Comparison of ENCODE assay signal across 5 worm cellular contexts in genomic region chrIV:4042274-4042673, ce11.
A peak's percentile ranks its signal among the peaks of the same experiment; 100 is the strongest.
TF ChIP-seq lines count a peak whose summit lies in the region.

Gene cdc-73, plus strand, starts transcription at chrIV:4042575.

TF ChIP-seq in whole organism, L1 larva, 84 proteins besides CTCF, POLR2A, EP300 and RAD21 (continues in another document):
- TF ChIP-seq nhr-71 (tag; optimal IDR thresholded peaks at IDR 0.05; lab: Kevin White, UChicago), result peak; percentile 74
- peak; percentile 29 for TF ChIP-seq unc-86 (tag; optimal IDR thresholded peaks at IDR 0.05; lab: Kevin White, UChicago)
- TF ChIP-seq snu-23 (GFP tag; optimal IDR thresholded peaks at IDR 0.05; lab: Kevin White, UChicago), result peak; percentile 63
- TF ChIP-seq nhr-90 (tag; optimal IDR thresholded peaks at IDR 0.05; lab: Kevin White, UChicago; ENCODE audit: poor library complexity), result peak; percentile 70
- TF ChIP-seq fkh-10 (GFP tag; optimal IDR thresholded peaks at IDR 0.05; lab: Kevin White, UChicago), result no peak
- peak; percentile 18 for TF ChIP-seq nhr-20 (tag; optimal IDR thresholded peaks at IDR 0.05; lab: Kevin White, UChicago)
- TF ChIP-seq fkh-8 (tag; optimal IDR thresholded peaks at IDR 0.05; lab: Kevin White, UChicago), result peak; percentile 15
- TF ChIP-seq nhr-85 (tag; lab: Kevin White, UChicago), result peak; percentile 33
- TF ChIP-seq nhr-47 (tag; optimal IDR thresholded peaks at IDR 0.05; lab: Kevin White, UChicago), result peak; percentile 73
- TF ChIP-seq nhr-84 (tag; optimal IDR thresholded peaks at IDR 0.05; lab: Kevin White, UChicago), result no peak
- TF ChIP-seq lin-14 (GFP tag; optimal IDR thresholded peaks at IDR 0.05; lab: Kevin White, UChicago), result no peak
- no peak for TF ChIP-seq alr-1 (tag; optimal IDR thresholded peaks at IDR 0.05; lab: Kevin White, UChicago; ENCODE audit: borderline replicate concordance)
- TF ChIP-seq ceh-82 (tag; optimal IDR thresholded peaks at IDR 0.05; lab: Kevin White, UChicago), result peak; percentile 22 to 58 (median 25)
- TF ChIP-seq hpl-2 (GFP tag; optimal IDR thresholded peaks at IDR 0.05; lab: Kevin White, UChicago), result no peak
- peak; percentile 64 for TF ChIP-seq mep-1 (tag; optimal IDR thresholded peaks at IDR 0.05; lab: Kevin White, UChicago)
- TF ChIP-seq egl-13 (tag; optimal IDR thresholded peaks at IDR 0.05; lab: Kevin White, UChicago), result peak; percentile 26
- TF ChIP-seq lin-35 (GFP tag; optimal IDR thresholded peaks at IDR 0.05; lab: Kevin White, UChicago), result peak; percentile 94
- no peak for TF ChIP-seq lin-39 (tag; optimal IDR thresholded peaks at IDR 0.05; lab: Kevin White, UChicago)

TF ChIP-seq in whole organism, L3 larva, 47 proteins besides CTCF, POLR2A, EP300 and RAD21:
- TF ChIP-seq pha-4 (tag; optimal IDR thresholded peaks at IDR 0.05; lab: Kevin White, UChicago) (peak; percentile 39), lin-15B (tag; optimal IDR thresholded peaks at IDR 0.05; lab: Kevin White, UChicago) (peak; percentile 19), snpc-4 (tag; optimal IDR thresholded peaks at IDR 0.05; lab: Kevin White, UChicago) (peak; percentile 35), elt-3 (tag; optimal IDR thresholded peaks at IDR 0.05; lab: Kevin White, UChicago) (no peak), unc-62 (GFP tag; optimal IDR thresholded peaks at IDR 0.05; lab: Kevin White, UChicago) (no peak), nfya-1 (tag; optimal IDR thresholded peaks at IDR 0.05; lab: Kevin White, UChicago; ENCODE audit: insufficient read depth) (peak; percentile 35), nhr-23 (tag; optimal IDR thresholded peaks at IDR 0.05; lab: Kevin White, UChicago) (peak; percentile 10)

TF ChIP-seq in whole organism, early embryonic, 17 proteins besides CTCF, POLR2A, EP300 and RAD21:
- TF ChIP-seq tra-4 (tag; optimal IDR thresholded peaks at IDR 0.05; lab: Kevin White, UChicago) (no peak), tbx-37 (GFP tag; conservative IDR thresholded peaks at IDR 0.05; lab: Robert Waterston, UW) (peak; percentile 65; the same call in 1 of the 2 replicates)

TF ChIP-seq in whole organism, midembryonic, 9 proteins besides CTCF, POLR2A, EP300 and RAD21:
- TF ChIP-seq T22C8.4 (GFP tag; IDR thresholded peaks at IDR 0.05; lab: Robert Waterston, UW), result no peak
- no peak for TF ChIP-seq tab-1 (GFP tag; IDR thresholded peaks at IDR 0.05; lab: Robert Waterston, UW)
- no peak for TF ChIP-seq med-1 (GFP tag; optimal IDR thresholded peaks at IDR 0.05; lab: Kevin White, UChicago; ENCODE audit: insufficient read depth)
- peak; percentile 60; the same call in 1 of the 2 replicates for TF ChIP-seq ztf-23 (GFP tag; IDR thresholded peaks at IDR 0.05; lab: Robert Waterston, UW)

TF ChIP-seq in whole organism, young adult, 124 proteins besides CTCF, POLR2A, EP300 and RAD21:
- TF ChIP-seq attf-5 (GFP tag; optimal IDR thresholded peaks at IDR 0.05; lab: Kevin White, UChicago) (peak; percentile 6), nhr-120 (GFP tag; IDR thresholded peaks at IDR 0.05; lab: Robert Waterston, UW) (no peak), attf-6 (GFP tag; IDR thresholded peaks at IDR 0.05; lab: Robert Waterston, UW) (no peak), zfh-2 (GFP tag; conservative IDR thresholded peaks at IDR 0.05; lab: Robert Waterston, UW) (no peak), snpc-1.3 (tag; optimal IDR thresholded peaks at IDR 0.05; lab: Kevin White, UChicago; ENCODE audit: insufficient read depth) (no peak), bed-2 (GFP tag; IDR thresholded peaks at IDR 0.05; lab: Robert Waterston, UW) (no peak), B0019.2 (GFP tag; conservative IDR thresholded peaks at IDR 0.05; lab: Robert Waterston, UW) (no peak), ets-4 (GFP tag; optimal IDR thresholded peaks at IDR 0.05; lab: Kevin White, UChicago) (no peak), mcd-1 (GFP tag; IDR thresholded peaks at IDR 0.05; lab: Robert Waterston, UW) (peak; percentile 38; the same call in 1 of the 2 replicates), lin-35 (GFP tag; optimal IDR thresholded peaks at IDR 0.05; lab: Kevin White, UChicago) (peak in 1 of 3 experiments; percentile 60), zim-3 (tag; optimal IDR thresholded peaks at IDR 0.05; lab: Kevin White, UChicago) (no peak), egl-18 (GFP tag; IDR thresholded peaks at IDR 0.05; lab: Robert Waterston, UW) (no peak), lin-54 (GFP tag; optimal IDR thresholded peaks at IDR 0.05; lab: Kevin White, UChicago) (peak; percentile 91), ztf-28 (GFP tag; IDR thresholded peaks at IDR 0.05; lab: Robert Waterston, UW) (peak; percentile 70; the same call in 1 of the 2 replicates), ztf-18 (tag; optimal IDR thresholded peaks at IDR 0.05; lab: Kevin White, UChicago) (peak; percentile 21), madf-8 (GFP tag; conservative IDR thresholded peaks at IDR 0.05; lab: Robert Waterston, UW) (no peak), D2030.7 (GFP tag; IDR thresholded peaks at IDR 0.05; lab: Robert Waterston, UW) (no peak), let-607 (tag; optimal IDR thresholded peaks at IDR 0.05; lab: Kevin White, UChicago) (no peak), dpl-1 (GFP tag; optimal IDR thresholded peaks at IDR 0.05; lab: Kevin White, UChicago) (peak; percentile 75), efl-1 (GFP tag; optimal IDR thresholded peaks at IDR 0.05; lab: Kevin White, UChicago) (peak; percentile 71), Y53F4B.3 (GFP tag; IDR thresholded peaks at IDR 0.05; lab: Robert Waterston, UW) (no peak), hlh-12 (tag; optimal IDR thresholded peaks at IDR 0.05; lab: Kevin White, UChicago) (no peak), Y79H2A.3 (GFP tag; conservative IDR thresholded peaks at IDR 0.05; lab: Robert Waterston, UW) (no peak), unc-130 (GFP tag; optimal IDR thresholded peaks at IDR 0.05; lab: Kevin White, UChicago) (peak; percentile 29), F33H1.4 (GFP tag; IDR thresholded peaks at IDR 0.05; lab: Robert Waterston, UW) (no peak), egrh-3 (GFP tag; IDR thresholded peaks at IDR 0.05; lab: Robert Waterston, UW) (no peak), F52B5.7 (tag; optimal IDR thresholded peaks at IDR 0.05; lab: Kevin White, UChicago) (no peak)

Comparison
In these comparisons a context has a peak if more than half of its experiments do, and no peak if none do; other contexts are left out.
1. Of the 8 proteins assayed by ChIP-seq in both whole organism, young adult and whole organism, L1 larva: peak only in whole organism, young adult: unc-130; only in whole organism, L1 larva: nhr-90; in both: dpl-1 and efl-1; in neither: 3; mixed calls (peak in some experiments, not most) for 1.